Fruit fly (Drosophila melanogaster) whole organism, embryonic: ENCODE measurements around the gene roq.

Source experiments
- B-H2 ChIP-seq: fragments of 200-800 bp; sonication (Bioruptor generic); optimal IDR thresholded peaks from 2 replicates; lab custom pipeline; 2018; ENCODE audit warnings: missing biosample characterization, mild to moderate bottlenecking, missing genetic modification characterization
- CG10462 ChIP-seq: fragments of 200-800 bp; sonication (Bioruptor generic); optimal IDR thresholded peaks from 2 replicates; lab custom pipeline; 2016; ENCODE audit warnings: missing biosample characterization, missing genetic modification characterization
- CG10654 ChIP-seq: fragments of 200-800 bp; sonication (Bioruptor generic); optimal IDR thresholded peaks from 2 replicates; lab custom pipeline; 2016; ENCODE audit warnings: missing biosample characterization, missing genetic modification characterization
- CG11247 ChIP-seq: fragments of 200-800 bp; sonication (Bioruptor generic); IDR thresholded peaks from 2 replicates; pipeline ENCODE4 v1.3.6; 2022; ENCODE audit warnings: missing biosample characterization, missing genetic modification characterization
- CG11695 ChIP-seq: fragments of 200-800 bp; sonication (Bioruptor generic); IDR thresholded peaks from 3 replicates; pipeline ENCODE4 v1.3.6; 2022; ENCODE audit warnings: missing biosample characterization, missing genetic modification characterization
- CG12155 ChIP-seq: fragments of 200-800 bp; sonication (Bioruptor generic); optimal IDR thresholded peaks from 3 replicates; lab custom pipeline; 2016; ENCODE audit warnings: missing biosample characterization, missing genetic modification characterization
- CG12236 ChIP-seq: fragments of 200-800 bp; sonication (Bioruptor generic); optimal IDR thresholded peaks from 2 replicates; lab custom pipeline; 2016; ENCODE audit warnings: missing biosample characterization, missing genetic modification characterization
- CG1233 ChIP-seq: fragments of 200-800 bp; sonication (Bioruptor generic); optimal IDR thresholded peaks from 4 replicates; lab custom pipeline; 2018; ENCODE audit warnings: missing biosample characterization, mild to moderate bottlenecking, missing genetic modification characterization
- CG12391 ChIP-seq: fragments of 200-800 bp; sonication (Bioruptor generic); optimal IDR thresholded peaks from 3 replicates; lab custom pipeline; 2018; ENCODE audit warnings: missing biosample characterization, mild to moderate bottlenecking, missing genetic modification characterization, moderate library complexity
- CG12769 ChIP-seq: fragments of 200-800 bp; sonication (Bioruptor generic); optimal IDR thresholded peaks from 2 replicates; lab custom pipeline; 2019; ENCODE audit warnings: missing biosample characterization, mild to moderate bottlenecking, missing genetic modification characterization, moderate library complexity
- CG1602 ChIP-seq: fragments of 200-800 bp; sonication (Bioruptor generic); optimal IDR thresholded peaks from 3 replicates; lab custom pipeline; 2016; ENCODE audit warnings: missing biosample characterization, missing genetic modification characterization
- CG1647 ChIP-seq: fragments of 200-800 bp; sonication (Bioruptor generic); optimal IDR thresholded peaks from 3 replicates; lab custom pipeline; 2016; ENCODE audit warnings: missing biosample characterization, missing genetic modification characterization
- CG17361 ChIP-seq: fragments of 200-800 bp; sonication (Bioruptor generic); IDR thresholded peaks from 3 replicates; pipeline ENCODE4 v1.3.6; 2022; ENCODE audit warnings: missing biosample characterization, missing genetic modification characterization
- CG17829 ChIP-seq: fragments of 200-800 bp; optimal IDR thresholded peaks from 2 replicates; lab custom pipeline; 2019; ENCODE audit warnings: missing biosample characterization, mild to moderate bottlenecking, missing genetic modification characterization, moderate library complexity
- CG31441 ChIP-seq: fragments of 200-800 bp; sonication (Bioruptor generic); IDR thresholded peaks from 2 replicates; pipeline ENCODE4 v1.3.6; 2022; ENCODE audit warnings: missing biosample characterization, missing genetic modification characterization
- CG32767 ChIP-seq: fragments of 200-800 bp; sonication (Bioruptor generic); IDR thresholded peaks from 2 replicates; pipeline ENCODE4 v1.3.6; 2022; ENCODE audit warnings: missing biosample characterization, missing genetic modification characterization
- CG32772 ChIP-seq: fragments of 200-800 bp; sonication (Bioruptor generic); IDR thresholded peaks from 2 replicates; pipeline ENCODE4 v1.3.6; 2022; ENCODE audit warnings: missing biosample characterization, missing genetic modification characterization
- CG3838 ChIP-seq: fragments of 200-800 bp; sonication (Bioruptor generic); optimal IDR thresholded peaks from 3 replicates; lab custom pipeline; 2016; ENCODE audit warnings: missing biosample characterization, missing genetic modification characterization
- CG4360 ChIP-seq: fragments of 200-800 bp; sonication (Bioruptor generic); IDR thresholded peaks from 2 replicates; pipeline ENCODE4 v1.3.6; 2022; ENCODE audit warnings: missing biosample characterization, missing genetic modification characterization
- CG4854 ChIP-seq: fragments of 200-800 bp; sonication (Bioruptor generic); optimal IDR thresholded peaks from 2 replicates; lab custom pipeline; 2016; ENCODE audit warnings: missing biosample characterization, missing genetic modification characterization, inconsistent platforms
- CG6813 ChIP-seq: fragments of 200-800 bp; sonication (Bioruptor generic); optimal IDR thresholded peaks from 2 replicates; lab custom pipeline; 2017; ENCODE audit warnings: missing biosample characterization, missing genetic modification characterization, mild to moderate bottlenecking, moderate library complexity, missing genetic modification reagents
- Camta ChIP-seq: fragments of 200-800 bp; sonication (Bioruptor generic); optimal IDR thresholded peaks from 2 replicates; lab custom pipeline; 2016; ENCODE audit warnings: missing biosample characterization, missing genetic modification characterization
- Chrac-16 ChIP-seq: fragments of 200-800 bp; sonication (Bioruptor generic); optimal IDR thresholded peaks from 3 replicates; lab custom pipeline; 2016; ENCODE audit warnings: missing biosample characterization, missing genetic modification characterization
- CkIIα-i1 ChIP-seq: fragments of 200-800 bp; sonication (Bioruptor generic); IDR thresholded peaks from 2 replicates; pipeline ENCODE4 v1.3.6; 2022; ENCODE audit warnings: missing biosample characterization, missing genetic modification characterization
- ERR ChIP-seq: fragments of 200-800 bp; sonication (Bioruptor generic); optimal IDR thresholded peaks from 2 replicates; lab custom pipeline; 2016; ENCODE audit warnings: missing biosample characterization, missing genetic modification characterization
- GATAe ChIP-seq: fragments of 200-800 bp; sonication (Bioruptor generic); conservative IDR thresholded peaks from 2 replicates; pipeline ENCODE4 v1.3.6; 2022; ENCODE audit warnings: missing biosample characterization, missing genetic modification characterization
- Gsc ChIP-seq: fragments of 200-800 bp; sonication (Bioruptor generic); IDR thresholded peaks from 2 replicates; pipeline ENCODE4 v1.3.6; 2022; ENCODE audit warnings: missing biosample characterization, missing genetic modification characterization
- MBD-R2 ChIP-seq: fragments of 200-800 bp; sonication (Bioruptor generic); IDR thresholded peaks from 2 replicates; pipeline ENCODE4 v1.3.6; 2022; ENCODE audit warnings: missing biosample characterization, missing genetic modification characterization
- Myb ChIP-seq: fragments of 200-800 bp; sonication (Bioruptor generic); optimal IDR thresholded peaks from 2 replicates; lab custom pipeline; 2016; ENCODE audit warnings: missing biosample characterization, missing genetic modification characterization
- NC2α ChIP-seq: fragments of 200-800 bp; sonication (Bioruptor generic); optimal IDR thresholded peaks from 2 replicates; lab custom pipeline; 2016; ENCODE audit warnings: missing biosample characterization, missing genetic modification characterization
- YL-1 ChIP-seq: fragments of 200-800 bp; sonication (Bioruptor generic); optimal IDR thresholded peaks from 3 replicates; lab custom pipeline; 2017; ENCODE audit warnings: missing biosample characterization, mild to moderate bottlenecking, missing genetic modification characterization
- ato ChIP-seq: fragments of 200-800 bp; sonication (Bioruptor generic); IDR thresholded peaks from 2 replicates; pipeline ENCODE4 v1.3.6; 2022; ENCODE audit warnings: missing biosample characterization, missing genetic modification characterization; ENCODE audit not compliant: partially characterized antibody
- bbx ChIP-seq: fragments of 200-800 bp; sonication (Bioruptor generic); IDR thresholded peaks from 2 replicates; pipeline ENCODE4 v1.3.6; 2022; ENCODE audit warnings: missing biosample characterization, missing genetic modification characterization; ENCODE audit not compliant: partially characterized antibody
- bsh ChIP-seq, 2 experiments: fragments of 200-800 bp; sonication (Bioruptor generic); optimal IDR thresholded peaks; 2 replicates each; lab custom pipeline; 2017 to 2018; ENCODE audit warnings: mild to moderate bottlenecking in 2 of 2, missing biosample characterization in 2 of 2, missing genetic modification characterization in 2 of 2, moderate library complexity in 1 of 2
- cato ChIP-seq: fragments of 200-800 bp; sonication (Bioruptor generic); optimal IDR thresholded peaks from 2 replicates; lab custom pipeline; 2016; ENCODE audit warnings: missing biosample characterization, missing genetic modification characterization, borderline replicate concordance
- chm ChIP-seq: fragments of 200-800 bp; sonication (Bioruptor generic); IDR thresholded peaks from 2 replicates; pipeline ENCODE4 v1.3.6; 2022; ENCODE audit warnings: missing biosample characterization, missing genetic modification characterization
- dpn ChIP-seq, 2 experiments: fragments of 200-800 bp; sonication (Bioruptor generic); optimal IDR thresholded peaks; 3 replicates each; lab custom pipeline; 2016; ENCODE audit warnings: missing biosample characterization in 2 of 2, missing genetic modification characterization in 2 of 2
- hth ChIP-seq: fragments of >200 bp; optimal IDR thresholded peaks from 2 replicates; lab custom pipeline; 2017; ENCODE audit warnings: inconsistent platforms
- knrl ChIP-seq: fragments of 200-800 bp; sonication (Bioruptor generic); IDR thresholded peaks from 3 replicates; pipeline ENCODE4 v1.3.6; 2022; ENCODE audit warnings: missing biosample characterization, missing genetic modification characterization; ENCODE audit not compliant: partially characterized antibody
- mam ChIP-seq: fragments of 200-800 bp; sonication (Bioruptor generic); optimal IDR thresholded peaks from 3 replicates; lab custom pipeline; 2016; ENCODE audit warnings: missing biosample characterization, missing genetic modification characterization
- onecut ChIP-seq: fragments of 200-800 bp; sonication (Bioruptor generic); IDR thresholded peaks from 2 replicates; pipeline ENCODE4 v1.3.6; 2022; ENCODE audit warnings: missing biosample characterization, missing genetic modification characterization
- pnt ChIP-seq: fragments of 200-800 bp; sonication (Bioruptor generic); optimal IDR thresholded peaks from 3 replicates; lab custom pipeline; 2016; ENCODE audit warnings: missing biosample characterization, missing genetic modification characterization
- ranshi ChIP-seq: fragments of 200-800 bp; sonication (Bioruptor generic); IDR thresholded peaks from 2 replicates; pipeline ENCODE4 v1.3.6; 2022; ENCODE audit warnings: missing biosample characterization, missing genetic modification characterization
- scrt ChIP-seq: fragments of 200-800 bp; sonication (Bioruptor generic); optimal IDR thresholded peaks from 2 replicates; lab custom pipeline; 2018; ENCODE audit warnings: missing biosample characterization, mild to moderate bottlenecking, missing genetic modification characterization, moderate library complexity
- sima ChIP-seq: fragments of 200-800 bp; sonication (Bioruptor generic); optimal IDR thresholded peaks from 2 replicates; lab custom pipeline; 2016; ENCODE audit warnings: missing biosample characterization, missing genetic modification characterization
- slbo ChIP-seq: fragments of 200-800 bp; sonication (Bioruptor generic); IDR thresholded peaks from 2 replicates; pipeline ENCODE4 v1.3.6; 2022; ENCODE audit warnings: missing biosample characterization, missing genetic modification characterization
- tap ChIP-seq: fragments of 200-800 bp; optimal IDR thresholded peaks from 3 replicates; lab custom pipeline; 2019; ENCODE audit warnings: missing biosample characterization, mild to moderate bottlenecking, missing genetic modification characterization, moderate library complexity
- tin ChIP-seq: fragments of 200-800 bp; sonication (Bioruptor generic); optimal IDR thresholded peaks from 3 replicates; lab custom pipeline; 2016; ENCODE audit warnings: missing biosample characterization, missing genetic modification characterization
- tup ChIP-seq: fragments of 200-800 bp; sonication (Bioruptor generic); optimal IDR thresholded peaks from 2 replicates; lab custom pipeline; 2016; ENCODE audit warnings: missing biosample characterization, mild to moderate bottlenecking, missing genetic modification characterization, moderate library complexity
- vnd ChIP-seq: fragments of 200-800 bp; sonication (Bioruptor generic); IDR thresholded peaks from 3 replicates; pipeline ENCODE4 v1.3.6; 2022; ENCODE audit warnings: missing biosample characterization, missing genetic modification characterization; ENCODE audit not compliant: partially characterized antibody
- zfh1 ChIP-seq: fragments of 200-800 bp; sonication (Bioruptor generic); IDR thresholded peaks from 3 replicates; pipeline ENCODE4 v1.3.6; 2022; ENCODE audit warnings: missing biosample characterization, missing genetic modification characterization

Gene roq

DNA sequence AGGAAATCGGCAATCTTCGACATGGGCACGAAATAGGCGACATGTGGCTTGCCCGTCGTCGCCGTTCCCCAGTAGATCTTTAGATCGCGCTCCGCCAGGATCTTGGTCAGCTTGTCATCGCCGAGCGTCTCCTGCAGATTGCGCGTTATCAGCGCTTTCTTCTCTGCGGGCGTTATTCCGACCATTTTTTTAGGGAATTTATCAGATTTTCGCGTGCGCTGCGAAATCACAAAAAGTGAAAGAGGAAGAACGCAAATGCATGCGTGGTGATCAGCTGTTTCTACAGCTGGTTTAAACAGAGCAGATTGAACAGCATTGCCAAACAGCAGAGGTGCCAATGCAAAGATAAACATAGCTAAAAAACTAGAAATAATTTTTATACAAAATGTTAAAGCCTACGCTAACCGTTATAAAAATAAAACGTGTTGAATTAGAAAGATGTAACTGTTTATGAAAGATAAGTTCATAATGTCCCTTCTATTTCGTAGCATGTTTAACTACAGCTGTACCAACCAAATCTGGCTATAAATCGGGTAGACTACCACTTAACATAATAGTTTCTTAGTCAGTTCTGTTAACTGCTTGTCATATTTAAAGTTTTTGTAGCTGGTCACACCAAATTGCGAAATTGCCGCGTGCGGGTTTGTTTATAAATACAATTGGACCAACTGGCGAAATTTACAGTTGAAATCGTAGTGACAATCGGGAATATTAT is 40.9 kb upstream of the roq start, which contains the start of the genes TyrRS and CG33158 (continued):
- no peak for TF ChIP-seq Gsc (GFP tag; lab: Robert Waterston, UW)
- TF ChIP-seq CG11695 (GFP tag; lab: Robert Waterston, UW), result no peak
- no peak for TF ChIP-seq CG10462 (GFP tag; lab: Kevin White, UChicago)
- TF ChIP-seq CG1602 (GFP tag; lab: Kevin White, UChicago), result no peak
- TF ChIP-seq CG4854 (GFP tag; lab: Kevin White, UChicago), result no peak
- TF ChIP-seq CG31441, result no peak
- no peak for TF ChIP-seq Camta
- no peak for TF ChIP-seq dpn (GFP tag; optimal IDR thresholded peaks at IDR 0.05; lab: Kevin White, UChicago)
- no peak for TF ChIP-seq ato
- no peak for TF ChIP-seq CG12236 (GFP tag; lab: Kevin White, UChicago)
- TF ChIP-seq CG6813 (GFP tag; lab: Kevin White, UChicago), result no peak
- no peak for TF ChIP-seq ERR
- TF ChIP-seq CG17829 (tag; lab: Kevin White, UChicago), result peak; percentile 2
- no peak for TF ChIP-seq scrt (GFP tag; lab: Kevin White, UChicago)
- TF ChIP-seq CG11247 (GFP tag; lab: Robert Waterston, UW), result no peak
- no peak for TF ChIP-seq cato
- TF ChIP-seq CkIIα-i1, result no peak
- TF ChIP-seq sima, result no peak
- TF ChIP-seq CG12769 (tag; lab: Kevin White, UChicago), result no peak
- no peak for TF ChIP-seq onecut (GFP tag; lab: Robert Waterston, UW)
- TF ChIP-seq slbo (GFP tag; lab: Robert Waterston, UW), result peak; percentile 17; the same call in 1 of the 2 replicates
- TF ChIP-seq vnd (GFP tag; lab: Robert Waterston, UW), result no peak
- peak; percentile 76 for TF ChIP-seq MBD-R2 (GFP tag; lab: Robert Waterston, UW)
- peak; percentile 23 for TF ChIP-seq CG12391 (tag; lab: Kevin White, UChicago)
- TF ChIP-seq pnt, result no peak
- no peak for TF ChIP-seq zfh1 (GFP tag; lab: Robert Waterston, UW)
- TF ChIP-seq ranshi (GFP tag; lab: Robert Waterston, UW), result no peak
- TF ChIP-seq CG32772 (GFP tag; lab: Robert Waterston, UW), result no peak
- TF ChIP-seq GATAe (GFP tag; lab: Robert Waterston, UW), result no peak
- no peak for TF ChIP-seq tin (GFP tag; lab: Kevin White, UChicago)
- TF ChIP-seq YL-1 (GFP tag; lab: Kevin White, UChicago), result peak; percentile 49
- no peak for TF ChIP-seq CG4360 (GFP tag; lab: Robert Waterston, UW)
- no peak for TF ChIP-seq CG1647 (GFP tag; lab: Kevin White, UChicago)
- TF ChIP-seq Chrac-16 (GFP tag; lab: Kevin White, UChicago), result no peak
- TF ChIP-seq B-H2 (GFP tag; lab: Kevin White, UChicago), result no peak
- TF ChIP-seq CG17361 (GFP tag; lab: Robert Waterston, UW), result no peak; the same call in 2 of the 3 replicates
- no peak for TF ChIP-seq mam
- TF ChIP-seq tap (tag; lab: Kevin White, UChicago), result no peak
- TF ChIP-seq tup (GFP tag; lab: Kevin White, UChicago), result no peak
- no peak for TF ChIP-seq NC2α (GFP tag; lab: Kevin White, UChicago)
- no peak for TF ChIP-seq bbx (GFP tag; lab: Robert Waterston, UW)
- no peak for TF ChIP-seq CG32767 (GFP tag; lab: Robert Waterston, UW)
- no peak for TF ChIP-seq CG1233
- no peak for TF ChIP-seq chm (GFP tag; lab: Robert Waterston, UW)
- TF ChIP-seq bsh (GFP tag; optimal IDR thresholded peaks at IDR 0.05; lab: Kevin White, UChicago), result no peak
- no peak for TF ChIP-seq hth (lab: Kevin White, UChicago)
- TF ChIP-seq Myb (GFP tag; lab: Kevin White, UChicago), result no peak
- no peak for TF ChIP-seq knrl (GFP tag; lab: Robert Waterston, UW)
- no peak for TF ChIP-seq CG10654
- TF ChIP-seq CG3838 (GFP tag; lab: Kevin White, UChicago), result no peak
- no peak for TF ChIP-seq CG12155 (GFP tag; lab: Kevin White, UChicago)
